Fruit fly (Drosophila melanogaster) whole organism, embryonic: ENCODE data around the gene Kdm2.

Experiments
- B-H1 ChIP-seq: fragments of 200-800 bp; sonication (Bioruptor generic); IDR thresholded peaks from 3 replicates; pipeline ENCODE4 v1.3.6; 2022; ENCODE audit warnings: missing biosample characterization, missing genetic modification characterization
- Bdp1 ChIP-seq: fragments of 200-800 bp; sonication (Bioruptor generic); optimal IDR thresholded peaks from 3 replicates; lab custom pipeline; 2016; ENCODE audit warnings: missing biosample characterization, missing genetic modification characterization
- CG11093 ChIP-seq: fragments of 200-800 bp; sonication (Bioruptor generic); IDR thresholded peaks from 3 replicates; pipeline ENCODE4 v1.3.6; 2022; ENCODE audit warnings: missing biosample characterization, missing genetic modification characterization
- CG11456 ChIP-seq: fragments of 200-800 bp; sonication (Bioruptor generic); IDR thresholded peaks from 3 replicates; pipeline ENCODE4 v1.3.6; 2022; ENCODE audit warnings: missing biosample characterization, missing genetic modification characterization
- CG11504 ChIP-seq: fragments of 200-800 bp; sonication (Bioruptor generic); optimal IDR thresholded peaks from 3 replicates; lab custom pipeline; 2019; ENCODE audit warnings: missing biosample characterization, mild to moderate bottlenecking, missing genetic modification characterization, moderate library complexity
- CG14965 ChIP-seq: fragments of 200-800 bp; sonication (Bioruptor generic); optimal IDR thresholded peaks from 2 replicates; lab custom pipeline; 2016; ENCODE audit warnings: missing biosample characterization, missing genetic modification characterization, borderline replicate concordance
- CG15011 ChIP-seq: fragments of 200-800 bp; sonication (Bioruptor generic); optimal IDR thresholded peaks from 3 replicates; lab custom pipeline; 2018; ENCODE audit warnings: missing biosample characterization, mild to moderate bottlenecking, missing genetic modification characterization
- CG15479 ChIP-seq: fragments of 200-800 bp; sonication (Bioruptor generic); optimal IDR thresholded peaks from 3 replicates; lab custom pipeline; 2019; ENCODE audit warnings: missing biosample characterization, mild to moderate bottlenecking, missing genetic modification characterization, moderate library complexity
- CG16863 ChIP-seq: fragments of 200-800 bp; sonication (Bioruptor generic); optimal IDR thresholded peaks from 3 replicates; lab custom pipeline; 2016; ENCODE audit warnings: missing biosample characterization, missing genetic modification characterization
- CG17361 ChIP-seq: fragments of 200-800 bp; sonication (Bioruptor generic); IDR thresholded peaks from 3 replicates; pipeline ENCODE4 v1.3.6; 2022; ENCODE audit warnings: missing biosample characterization, missing genetic modification characterization
- CG17385 ChIP-seq: fragments of 200-800 bp; sonication (Bioruptor generic); optimal IDR thresholded peaks from 3 replicates; lab custom pipeline; 2018; ENCODE audit warnings: missing biosample characterization, mild to moderate bottlenecking, missing genetic modification characterization
- CG17568 ChIP-seq: fragments of 200-800 bp; sonication (Bioruptor generic); optimal IDR thresholded peaks from 2 replicates; lab custom pipeline; 2018; ENCODE audit warnings: missing biosample characterization, mild to moderate bottlenecking, missing genetic modification characterization, moderate library complexity
- CG17829 ChIP-seq: fragments of 200-800 bp; optimal IDR thresholded peaks from 2 replicates; lab custom pipeline; 2019; ENCODE audit warnings: missing biosample characterization, mild to moderate bottlenecking, missing genetic modification characterization, moderate library complexity
- CG31365 ChIP-seq: fragments of 200-800 bp; sonication (Bioruptor generic); optimal IDR thresholded peaks from 2 replicates; lab custom pipeline; 2018; ENCODE audit warnings: missing biosample characterization, mild to moderate bottlenecking, missing genetic modification characterization
- CG3847 ChIP-seq: fragments of 200-800 bp; sonication (Bioruptor generic); IDR thresholded peaks from 2 replicates; pipeline ENCODE4 v1.3.6; 2022; ENCODE audit warnings: missing biosample characterization, missing genetic modification characterization
- CG4617 ChIP-seq: fragments of 200-800 bp; sonication (Bioruptor generic); optimal IDR thresholded peaks from 3 replicates; lab custom pipeline; 2016; ENCODE audit warnings: missing biosample characterization, missing genetic modification characterization, borderline replicate concordance
- CG5245 ChIP-seq: fragments of 200-800 bp; sonication (Bioruptor generic); optimal IDR thresholded peaks from 3 replicates; lab custom pipeline; 2016; ENCODE audit warnings: missing biosample characterization, missing genetic modification characterization
- CG6272 ChIP-seq: fragments of 200-800 bp; sonication (Bioruptor generic); IDR thresholded peaks from 2 replicates; pipeline ENCODE4 v1.3.6; 2022; ENCODE audit warnings: missing biosample characterization, missing genetic modification characterization
- CG7987 ChIP-seq: fragments of 200-800 bp; sonication (Bioruptor generic); optimal IDR thresholded peaks from 2 replicates; lab custom pipeline; 2018; ENCODE audit warnings: missing biosample characterization, mild to moderate bottlenecking, missing genetic modification characterization, moderate library complexity
- CG8478 ChIP-seq: fragments of >200 bp; optimal IDR thresholded peaks from 2 replicates; lab custom pipeline; 2018
- CG9215 ChIP-seq: fragments of 200-800 bp; sonication (Bioruptor generic); IDR thresholded peaks from 2 replicates; pipeline ENCODE4 v1.3.6; 2022; ENCODE audit warnings: missing biosample characterization, missing genetic modification characterization
- Camta ChIP-seq: fragments of 200-800 bp; sonication (Bioruptor generic); optimal IDR thresholded peaks from 2 replicates; lab custom pipeline; 2016; ENCODE audit warnings: missing biosample characterization, missing genetic modification characterization
- Doc3 ChIP-seq: fragments of 200-800 bp; sonication (Bioruptor generic); IDR thresholded peaks from 3 replicates; pipeline ENCODE4 v1.3.6; 2022; ENCODE audit warnings: missing biosample characterization, missing genetic modification characterization; ENCODE audit not compliant: partially characterized antibody
- GATAe ChIP-seq: fragments of 200-800 bp; sonication (Bioruptor generic); conservative IDR thresholded peaks from 2 replicates; pipeline ENCODE4 v1.3.6; 2022; ENCODE audit warnings: missing biosample characterization, missing genetic modification characterization
- H15 ChIP-seq: fragments of 200-800 bp; sonication (Bioruptor generic); IDR thresholded peaks from 3 replicates; pipeline ENCODE4 v1.3.6; 2022; ENCODE audit warnings: missing biosample characterization, missing genetic modification characterization
- HmgZ ChIP-seq: fragments of 200-800 bp; sonication (Bioruptor generic); optimal IDR thresholded peaks from 2 replicates; lab custom pipeline; 2018; ENCODE audit warnings: missing biosample characterization, mild to moderate bottlenecking, missing genetic modification characterization
- Oaz ChIP-seq: fragments of 200-800 bp; sonication (Bioruptor generic); IDR thresholded peaks from 2 replicates; pipeline ENCODE4 v1.3.6; 2022; ENCODE audit warnings: missing biosample characterization, missing genetic modification characterization
- Rx ChIP-seq: fragments of 200-800 bp; sonication (Bioruptor generic); IDR thresholded peaks from 2 replicates; pipeline ENCODE4 v1.3.6; 2022; ENCODE audit warnings: missing biosample characterization, missing genetic modification characterization
- Usf ChIP-seq: fragments of 200-800 bp; sonication (Bioruptor generic); optimal IDR thresholded peaks from 2 replicates; lab custom pipeline; 2017; ENCODE audit warnings: missing genotype, missing biosample characterization, missing genetic modification characterization
- ac ChIP-seq: fragments of 200-800 bp; sonication (Bioruptor generic); optimal IDR thresholded peaks from 3 replicates; lab custom pipeline; 2017; ENCODE audit warnings: missing biosample characterization, mild to moderate bottlenecking, missing genetic modification characterization
- ato ChIP-seq: fragments of 200-800 bp; sonication (Bioruptor generic); IDR thresholded peaks from 2 replicates; pipeline ENCODE4 v1.3.6; 2022; ENCODE audit warnings: missing biosample characterization, missing genetic modification characterization; ENCODE audit not compliant: partially characterized antibody
- bowl ChIP-seq: fragments of 200-800 bp; sonication (Bioruptor generic); IDR thresholded peaks from 2 replicates; pipeline ENCODE4 v1.3.6; 2022; ENCODE audit warnings: missing biosample characterization, missing genetic modification characterization
- btn ChIP-seq: fragments of 200-800 bp; sonication (Bioruptor generic); optimal IDR thresholded peaks from 2 replicates; lab custom pipeline; 2016; ENCODE audit warnings: missing biosample characterization, missing genetic modification characterization
- cad ChIP-seq: fragments of >200 bp; optimal IDR thresholded peaks from 2 replicates; lab custom pipeline; 2017; ENCODE audit warnings: missing biosample characterization, missing genetic modification characterization
- dmrt11E ChIP-seq: fragments of 200-800 bp; sonication (Bioruptor generic); optimal IDR thresholded peaks from 3 replicates; lab custom pipeline; 2018; ENCODE audit warnings: missing biosample characterization, mild to moderate bottlenecking, missing genetic modification characterization, moderate library complexity
- eyg ChIP-seq: fragments of 200-800 bp; sonication (Bioruptor generic); optimal IDR thresholded peaks from 3 replicates; lab custom pipeline; 2016; ENCODE audit warnings: missing biosample characterization, missing genetic modification characterization
- gsb ChIP-seq: fragments of 200-800 bp; sonication (Bioruptor generic); IDR thresholded peaks from 2 replicates; pipeline ENCODE4 v1.3.6; 2022; ENCODE audit warnings: missing biosample characterization, missing genetic modification characterization
- hkb ChIP-seq, 2 experiments: fragments of 200-800 bp in 1 of 2; fragments of >200 bp in 1 of 2; sonication (Bioruptor generic) in 1 of 2; IDR thresholded peaks in 1 of 2; optimal IDR thresholded peaks in 1 of 2; 2 replicates each; pipeline versions ENCODE4 v1.3.6 to Lab custom; 2017 to 2022; ENCODE audit warnings: missing biosample characterization in 1 of 2, missing genetic modification characterization in 1 of 2
- jigr1 ChIP-seq: fragments of 200-800 bp; sonication (Bioruptor generic); IDR thresholded peaks from 3 replicates; pipeline ENCODE4 v1.3.6; 2022; ENCODE audit warnings: missing biosample characterization, missing genetic modification characterization
- kah ChIP-seq: fragments of 200-800 bp; sonication (Bioruptor generic); optimal IDR thresholded peaks from 2 replicates; lab custom pipeline; 2018; ENCODE audit warnings: missing biosample characterization, mild to moderate bottlenecking, missing genetic modification characterization
- nerfin-2 ChIP-seq: fragments of 200-800 bp; sonication (Bioruptor generic); IDR thresholded peaks from 2 replicates; pipeline ENCODE4 v1.3.6; 2022; ENCODE audit warnings: missing biosample characterization, missing genetic modification characterization; ENCODE audit not compliant: partially characterized antibody
- onecut ChIP-seq: fragments of 200-800 bp; sonication (Bioruptor generic); IDR thresholded peaks from 2 replicates; pipeline ENCODE4 v1.3.6; 2022; ENCODE audit warnings: missing biosample characterization, missing genetic modification characterization
- pzg ChIP-seq: fragments of 200-800 bp; sonication (Bioruptor generic); optimal IDR thresholded peaks from 3 replicates; lab custom pipeline; 2018; ENCODE audit warnings: missing biosample characterization, mild to moderate bottlenecking, missing genetic modification characterization, moderate library complexity
- sd ChIP-seq: fragments of 200-800 bp; sonication (Bioruptor generic); optimal IDR thresholded peaks from 3 replicates; lab custom pipeline; 2018; ENCODE audit warnings: missing biosample characterization, mild to moderate bottlenecking, missing genetic modification characterization, moderate library complexity
- shn ChIP-seq: fragments of 200-800 bp; sonication (Bioruptor generic); optimal IDR thresholded peaks from 3 replicates; lab custom pipeline; 2016; ENCODE audit warnings: missing biosample characterization, missing genetic modification characterization
- vnd ChIP-seq: fragments of 200-800 bp; sonication (Bioruptor generic); IDR thresholded peaks from 3 replicates; pipeline ENCODE4 v1.3.6; 2022; ENCODE audit warnings: missing biosample characterization, missing genetic modification characterization; ENCODE audit not compliant: partially characterized antibody

The Kdm2 gene

DNA sequence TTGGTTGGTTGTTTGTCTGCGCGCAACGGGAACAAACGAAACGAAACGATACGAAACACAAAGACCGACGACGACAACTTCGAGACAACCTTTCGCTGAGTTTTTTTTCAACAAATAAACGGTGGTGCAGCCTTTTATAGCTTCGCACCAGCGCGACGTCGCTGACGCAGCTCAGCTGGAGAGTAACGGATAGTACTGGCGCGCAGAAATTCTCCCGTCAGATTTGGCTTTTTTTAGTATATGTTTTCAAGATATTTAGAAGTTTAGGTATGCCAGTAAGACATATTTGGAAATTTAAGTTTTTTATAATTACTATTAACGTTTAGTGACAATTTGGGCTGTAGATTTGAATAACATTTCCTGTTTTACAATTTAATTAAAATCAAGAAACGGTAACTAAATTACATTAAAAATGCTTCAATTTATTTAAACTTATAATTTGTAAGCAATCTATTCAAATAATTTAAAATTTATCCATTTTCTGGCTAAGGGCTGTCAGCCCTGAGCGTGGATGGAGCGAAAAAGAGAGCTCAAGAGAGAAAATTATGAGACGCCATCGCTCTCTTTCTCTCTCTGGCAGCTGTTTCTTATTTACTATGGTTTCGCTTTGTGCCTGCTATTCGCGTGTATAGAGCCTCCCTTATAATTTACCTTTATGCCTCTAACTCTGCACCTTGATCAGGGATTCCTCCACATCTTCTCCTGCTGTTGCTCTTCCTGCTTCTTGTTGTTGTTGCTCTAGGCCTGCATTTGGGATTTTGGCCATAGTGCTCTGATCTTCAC lies 18.5 kb upstream of the Kdm2 start (continued):
- TF ChIP-seq CG16863 (GFP tag; lab: Kevin White, UChicago) (peak; percentile 25), CG11504 (peak; percentile 88), bowl (0 out of 2 replicates have a peak, but pooled peaks have one; percentile 14), CG6272 (GFP tag; lab: Robert Waterston, UW) (no peak), sd (peak; percentile 76), shn (GFP tag; lab: Kevin White, UChicago) (no peak), CG17361 (peak; percentile 94), btn (no peak), dmrt11E (tag; lab: Kevin White, UChicago) (peak; percentile 85), CG9215 (GFP tag; lab: Robert Waterston, UW) (peak; percentile 41; the same call in 1 of the 2 replicates), onecut (GFP tag; lab: Robert Waterston, UW) (peak; percentile 60), B-H1 (GFP tag; lab: Robert Waterston, UW) (no peak), CG11093 (GFP tag; lab: Robert Waterston, UW) (no peak), CG4617 (GFP tag; lab: Kevin White, UChicago) (no peak), Rx (no peak), CG3847 (GFP tag; lab: Robert Waterston, UW) (peak; percentile 60; the same call in 1 of the 2 replicates), gsb (GFP tag; lab: Robert Waterston, UW) (no peak), ato (GFP tag; lab: Robert Waterston, UW) (no peak), GATAe (GFP tag; lab: Robert Waterston, UW) (no peak), CG8478 (no peak), CG15479 (GFP tag; lab: Kevin White, UChicago) (peak; percentile 81), jigr1 (GFP tag; lab: Robert Waterston, UW) (peak; percentile 40; the same call in 1 of the 3 replicates), Camta (peak; percentile 49), Usf (GFP tag; lab: Kevin White, UChicago) (peak; percentile 62), CG14965 (GFP tag; lab: Kevin White, UChicago) (no peak), CG7987 (GFP tag; lab: Kevin White, UChicago) (no peak), CG5245 (GFP tag; lab: Kevin White, UChicago) (peak; percentile 38), HmgZ (tag; lab: Kevin White, UChicago) (peak; percentile 64), hkb (optimal IDR thresholded peaks at IDR 0.05; lab: Kevin White, UChicago) (no peak), hkb (GFP tag; IDR thresholded peaks at IDR 0.05; lab: Robert Waterston, UW) (peak; percentile 41; the same call in 1 of the 2 replicates), CG17829 (tag; lab: Kevin White, UChicago) (peak; percentile 92), nerfin-2 (GFP tag; lab: Robert Waterston, UW) (no peak), pzg (peak; percentile 4), vnd (GFP tag; lab: Robert Waterston, UW) (no peak), CG11456 (GFP tag; lab: Robert Waterston, UW) (no peak), cad (peak; percentile 2), ac (no peak), eyg (GFP tag; lab: Kevin White, UChicago) (no peak), CG15011 (peak; percentile 79), kah (GFP tag; lab: Kevin White, UChicago) (peak; percentile 72), Oaz (no peak), Doc3 (GFP tag; lab: Robert Waterston, UW) (no peak), CG17385 (GFP tag; lab: Kevin White, UChicago) (peak; percentile 83), Bdp1 (GFP tag; lab: Kevin White, UChicago) (peak; percentile 14), H15 (GFP tag; lab: Robert Waterston, UW) (no peak), CG17568 (GFP tag; lab: Kevin White, UChicago) (peak; percentile 51), CG31365 (tag; lab: Kevin White, UChicago) (peak; percentile 10)
- TF ChIP-seq, all 482 proteins: peak for 334
